Worm (Caenorhabditis elegans): Measurements from ENCODE around the gene rpl-26.

- TF ChIP-seq W03F9.2 (tag; optimal IDR thresholded peaks at IDR 0.05) (no peak), dao-5 (tag; optimal IDR thresholded peaks at IDR 0.05) (no peak), him-1 (tag; optimal IDR thresholded peaks at IDR 0.05) (no peak)
These were observed 31.8 kb downstream of the rpl-26 start, which contains the start of gene cutl-12 for ce11 chrII:8634386-8634785.
